Worm (Caenorhabditis elegans) whole organism, L1 larva: Measurements from ENCODE around the gene F48F7.3.

Source experiments
- C16A3.4 ChIP-seq: fragments of 150-350 bp; optimal IDR thresholded peaks from 2 replicates; lab custom pipeline; 2014; ENCODE audit warnings: missing biosample characterization, missing genetic modification characterization
- C34B4.2 ChIP-seq: sonication (generic microtip); optimal IDR thresholded peaks from 2 replicates; lab custom pipeline; 2017; ENCODE audit warnings: mild to moderate bottlenecking, missing genetic modification characterization, missing compliant biosample characterization
- F16B12.6 ChIP-seq: fragments of 150-350 bp; optimal IDR thresholded peaks from 2 replicates; lab custom pipeline; 2014; ENCODE audit warnings: missing biosample characterization, missing genetic modification characterization
- Y116A8C.19 ChIP-seq: sonication (generic microtip); optimal IDR thresholded peaks from 2 replicates; lab custom pipeline; 2016; ENCODE audit warnings: missing compliant biosample characterization, missing genetic modification characterization, borderline replicate concordance
- aha-1 ChIP-seq: fragments of 150-350 bp; optimal IDR thresholded peaks from 2 replicates; lab custom pipeline; 2014; ENCODE audit warnings: missing biosample characterization, missing genetic modification characterization
- alr-1 ChIP-seq: fragments of 200-800 bp; sonication (Bioruptor generic); optimal IDR thresholded peaks from 2 replicates; lab custom pipeline; 2018; ENCODE audit warnings: borderline replicate concordance, mild to moderate bottlenecking, missing genetic modification characterization, missing compliant biosample characterization
- aly-2 ChIP-seq: fragments of 150-350 bp; optimal IDR thresholded peaks from 2 replicates; lab custom pipeline; 2014; ENCODE audit warnings: missing biosample characterization, missing genetic modification characterization
- blmp-1 ChIP-seq: fragments of 150-350 bp; optimal IDR thresholded peaks from 2 replicates; lab custom pipeline; 2014; ENCODE audit warnings: missing biosample characterization, missing genetic modification characterization
- ceh-82 ChIP-seq, 3 experiments: fragments of 150-350 bp in 1 of 3; sonication (generic microtip) in 2 of 3; optimal IDR thresholded peaks; 2 replicates each; lab custom pipeline; 2014 to 2017; ENCODE audit warnings: missing biosample characterization in 3 of 3, missing genetic modification characterization in 3 of 3
- ceh-90 ChIP-seq: sonication (generic microtip); optimal IDR thresholded peaks from 2 replicates; lab custom pipeline; 2016; ENCODE audit warnings: missing genetic modification characterization, missing compliant biosample characterization
- ces-1 ChIP-seq: fragments of 150-350 bp; optimal IDR thresholded peaks from 2 replicates; lab custom pipeline; 2014; ENCODE audit warnings: missing biosample characterization, missing genetic modification reagents, missing genetic modification characterization
- dsc-1 ChIP-seq: sonication (generic microtip); optimal IDR thresholded peaks from 2 replicates; lab custom pipeline; 2016; ENCODE audit warnings: mild to moderate bottlenecking, missing genetic modification characterization, missing compliant biosample characterization
- efl-1 ChIP-seq, 4 experiments: fragments of 150-350 bp; optimal IDR thresholded peaks in 3 of 4; peaks in 1 of 4; 1 replicate in 1 of 4; 2 replicates in 3 of 4; lab custom pipeline; 2014; ENCODE audit warnings: missing biosample characterization in 2 of 4, missing genetic modification characterization in 2 of 4, missing genetic modification reagents in 2 of 4
- efl-3 ChIP-seq: fragments of 200-800 bp; sonication (Bioruptor generic); optimal IDR thresholded peaks from 2 replicates; lab custom pipeline; 2018; ENCODE audit warnings: mild to moderate bottlenecking, missing genetic modification characterization, missing compliant biosample characterization
- egl-13 ChIP-seq: sonication (generic microtip); optimal IDR thresholded peaks from 2 replicates; lab custom pipeline; 2016; ENCODE audit warnings: missing genotype, missing genetic modification reagents, missing genetic modification characterization, missing compliant biosample characterization
- elt-3 ChIP-seq, 6 experiments: fragments of 150-350 bp in 1 of 6; sonication (generic microtip); optimal IDR thresholded peaks; 2 replicates each; lab custom pipeline; 2017 to 2018; ENCODE audit warnings: missing biosample characterization in 6 of 6, missing genetic modification characterization in 6 of 6, inconsistent platforms in 1 of 6
- fkh-10 ChIP-seq: sonication (generic microtip); optimal IDR thresholded peaks from 2 replicates; lab custom pipeline; 2017; ENCODE audit warnings: missing biosample characterization, missing genetic modification reagents, missing genetic modification characterization
- fkh-4 ChIP-seq: sonication (generic microtip); optimal IDR thresholded peaks from 2 replicates; lab custom pipeline; 2016; ENCODE audit warnings: missing compliant biosample characterization, missing genetic modification characterization, borderline replicate concordance
- fkh-8 ChIP-seq: sonication (generic microtip); optimal IDR thresholded peaks from 2 replicates; lab custom pipeline; 2016; ENCODE audit warnings: mild to moderate bottlenecking, missing genetic modification characterization, missing compliant biosample characterization
- grh-1 ChIP-seq: fragments of 200-800 bp; sonication (Bioruptor generic); IDR thresholded peaks from 2 replicates; pipeline ENCODE4 v1.3.6; 2022; ENCODE audit warnings: missing genetic modification reagents, missing genetic modification characterization, missing compliant biosample characterization
- irx-1 ChIP-seq: sonication (generic microtip); optimal IDR thresholded peaks from 2 replicates; lab custom pipeline; 2016; ENCODE audit warnings: missing genetic modification characterization, missing compliant biosample characterization
- isw-1 ChIP-seq: fragments of 200-800 bp; sonication (Bioruptor generic); IDR thresholded peaks from 2 replicates; pipeline ENCODE4 v1.3.6; 2022; ENCODE audit warnings: missing genetic modification characterization, missing compliant biosample characterization
- jun-1 ChIP-seq: fragments of 150-350 bp; optimal IDR thresholded peaks from 2 replicates; lab custom pipeline; 2014; ENCODE audit warnings: missing biosample characterization, missing genetic modification reagents, missing genetic modification characterization
- lin-15B ChIP-seq: fragments of 150-350 bp; sonication (generic microtip); optimal IDR thresholded peaks from 3 replicates; lab custom pipeline; 2014; ENCODE audit warnings: missing biosample characterization, missing genetic modification characterization
- lin-35 ChIP-seq, 2 experiments: fragments of 150-350 bp; optimal IDR thresholded peaks; 2 replicates each; lab custom pipeline; 2014; ENCODE audit warnings: missing biosample characterization in 2 of 2, missing genetic modification characterization in 2 of 2, missing genetic modification reagents in 2 of 2
- lsy-2 ChIP-seq, 2 experiments: fragments of 150-350 bp; optimal IDR thresholded peaks; 2 replicates each; lab custom pipeline; 2014; ENCODE audit warnings: missing biosample characterization in 2 of 2, missing genetic modification characterization in 2 of 2
- mab-9 ChIP-seq: fragments of 200-800 bp; sonication (Bioruptor generic); IDR thresholded peaks from 2 replicates; pipeline ENCODE4 v1.3.6; 2022; ENCODE audit warnings: missing genetic modification reagents, missing genetic modification characterization, missing compliant biosample characterization
- mdl-1 ChIP-seq, 2 experiments: fragments of 150-350 bp; optimal IDR thresholded peaks; 2 replicates each; lab custom pipeline; 2014 to 2017; ENCODE audit warnings: missing biosample characterization in 2 of 2, missing genetic modification characterization in 2 of 2, inconsistent platforms in 1 of 2
- mep-1 ChIP-seq: fragments of 150-350 bp; optimal IDR thresholded peaks from 2 replicates; lab custom pipeline; 2014; ENCODE audit warnings: missing biosample characterization, missing genetic modification characterization
- nhr-20 ChIP-seq: sonication (generic microtip); optimal IDR thresholded peaks from 2 replicates; lab custom pipeline; 2016; ENCODE audit warnings: mild to moderate bottlenecking, missing genetic modification characterization, missing compliant biosample characterization
- nhr-237 ChIP-seq: fragments of 150-350 bp; optimal IDR thresholded peaks from 2 replicates; lab custom pipeline; 2014; ENCODE audit warnings: missing biosample characterization, missing genetic modification characterization
- nhr-47 ChIP-seq: sonication (generic microtip); optimal IDR thresholded peaks from 2 replicates; lab custom pipeline; 2016; ENCODE audit warnings: mild to moderate bottlenecking, missing genetic modification characterization, moderate library complexity, missing compliant biosample characterization
- nhr-76 ChIP-seq: sonication (generic microtip); optimal IDR thresholded peaks from 2 replicates; lab custom pipeline; 2017; ENCODE audit warnings: missing biosample characterization, missing genetic modification characterization
- nhr-77 ChIP-seq: fragments of 150-350 bp; optimal IDR thresholded peaks from 2 replicates; lab custom pipeline; 2014; ENCODE audit warnings: missing biosample characterization, missing genetic modification characterization
- pax-3 ChIP-seq: fragments of 200-800 bp; sonication (Bioruptor generic); optimal IDR thresholded peaks from 2 replicates; lab custom pipeline; 2018; ENCODE audit warnings: mild to moderate bottlenecking, missing genetic modification characterization, moderate library complexity, missing compliant biosample characterization
- rnt-1 ChIP-seq: sonication (generic microtip); optimal IDR thresholded peaks from 2 replicates; lab custom pipeline; 2016; ENCODE audit warnings: mild to moderate bottlenecking, missing genetic modification characterization, moderate library complexity, missing compliant biosample characterization
- skn-1 ChIP-seq: fragments of 150-350 bp; optimal IDR thresholded peaks from 2 replicates; lab custom pipeline; 2014; ENCODE audit warnings: missing biosample characterization, missing genetic modification characterization
- snpc-4 ChIP-seq: fragments of 150-350 bp; optimal IDR thresholded peaks from 2 replicates; lab custom pipeline; 2014; ENCODE audit warnings: missing biosample characterization, missing genetic modification characterization
- snu-23 ChIP-seq: sonication (generic microtip); optimal IDR thresholded peaks from 2 replicates; lab custom pipeline; 2016; ENCODE audit warnings: missing genetic modification characterization, missing compliant biosample characterization
- sox-4 ChIP-seq: sonication (generic microtip); optimal IDR thresholded peaks from 2 replicates; lab custom pipeline; 2016; ENCODE audit warnings: missing genetic modification characterization, missing compliant biosample characterization
- sup-37 ChIP-seq: fragments of 200-800 bp; sonication (Bioruptor generic); optimal IDR thresholded peaks from 2 replicates; lab custom pipeline; 2018; ENCODE audit warnings: mild to moderate bottlenecking, missing genetic modification characterization, missing compliant biosample characterization
- tlp-1 ChIP-seq: fragments of 150-350 bp; optimal IDR thresholded peaks from 2 replicates; lab custom pipeline; 2014; ENCODE audit warnings: missing biosample characterization, missing genetic modification characterization
- unc-130 ChIP-seq: fragments of 150-350 bp; optimal IDR thresholded peaks from 2 replicates; lab custom pipeline; 2017; ENCODE audit warnings: missing biosample characterization, missing genetic modification characterization, inconsistent platforms
- unc-62 ChIP-seq: fragments of 150-350 bp; optimal IDR thresholded peaks from 2 replicates; lab custom pipeline; 2014; ENCODE audit warnings: missing biosample characterization, missing genetic modification reagents, missing genetic modification characterization
- vab-15 ChIP-seq: sonication (generic microtip); optimal IDR thresholded peaks from 2 replicates; lab custom pipeline; 2017; ENCODE audit warnings: missing genotype, mild to moderate bottlenecking, missing genetic modification characterization, missing compliant biosample characterization
- xbp-1 ChIP-seq: sonication (generic microtip); optimal IDR thresholded peaks from 2 replicates; lab custom pipeline; 2016; ENCODE audit warnings: missing genetic modification characterization, missing compliant biosample characterization
- zag-1 ChIP-seq: fragments of 150-350 bp; optimal IDR thresholded peaks from 2 replicates; lab custom pipeline; 2014; ENCODE audit warnings: missing biosample characterization, missing genetic modification characterization
- zip-4 ChIP-seq: fragments of 200-800 bp; sonication (Bioruptor generic); optimal IDR thresholded peaks from 2 replicates; lab custom pipeline; 2018; ENCODE audit warnings: mild to moderate bottlenecking, missing genetic modification characterization, moderate library complexity, missing compliant biosample characterization
- ztf-4 ChIP-seq: fragments of 150-350 bp; optimal IDR thresholded peaks from 2 replicates; lab custom pipeline; 2014; ENCODE audit warnings: missing biosample characterization, missing genetic modification characterization

The F48F7.3 gene

ce11 chrX:13917121-13917755 lies 46.1 kb upstream of the F48F7.3 start, which contains the start of gene ekl-5 (continued):
- peak; percentile 33 to 56 for TF ChIP-seq efl-1 (optimal IDR thresholded peaks at IDR 0.05; lab: Kevin White, UChicago)
- no peak for TF ChIP-seq efl-1 (GFP tag; optimal IDR thresholded peaks at IDR 0.05 in 1 of 2; lab: Kevin White, UChicago)
- peak; percentile 52 for TF ChIP-seq skn-1
- no peak for TF ChIP-seq grh-1 (GFP tag; lab: Robert Waterston, UW)
- no peak for TF ChIP-seq C34B4.2 (tag; lab: Kevin White, UChicago)
- no peak for TF ChIP-seq unc-62 (GFP tag; lab: Kevin White, UChicago)
- no peak for TF ChIP-seq mab-9 (GFP tag; lab: Robert Waterston, UW)
- TF ChIP-seq nhr-20 (tag; lab: Kevin White, UChicago), result peak; percentile 59
- TF ChIP-seq xbp-1, result peak; percentile 39
- peak in 1 of 2 experiments; percentile 55 for TF ChIP-seq lsy-2 (tag; optimal IDR thresholded peaks at IDR 0.05; lab: Kevin White, UChicago)
- TF ChIP-seq nhr-237 (tag; lab: Kevin White, UChicago), result no peak
- no peak for TF ChIP-seq Y116A8C.19 (tag; lab: Kevin White, UChicago)
- peak in 1 of 3 experiments; percentile 39 for TF ChIP-seq ceh-82 (tag; optimal IDR thresholded peaks at IDR 0.05; lab: Kevin White, UChicago)
- TF ChIP-seq aly-2 (tag; lab: Kevin White, UChicago), result no peak
- peak; percentile 74 for TF ChIP-seq mep-1 (tag; lab: Kevin White, UChicago)
- TF ChIP-seq ces-1 (GFP tag; lab: Kevin White, UChicago), result no peak
- TF ChIP-seq snu-23 (GFP tag; lab: Kevin White, UChicago), result peak; percentile 74
- TF ChIP-seq pax-3 (tag; lab: Kevin White, UChicago), result no peak
- TF ChIP-seq nhr-77 (tag; lab: Kevin White, UChicago), result no peak
- TF ChIP-seq F16B12.6, result no peak
- TF ChIP-seq nhr-76 (tag; lab: Kevin White, UChicago), result no peak
- TF ChIP-seq fkh-8 (tag; lab: Kevin White, UChicago), result peak; percentile 9
- TF ChIP-seq C16A3.4, result no peak
- TF ChIP-seq alr-1, result no peak
- TF ChIP-seq sox-4, result no peak
- peak; percentile 63 for TF ChIP-seq blmp-1 (tag; lab: Kevin White, UChicago)
- TF ChIP-seq mdl-1 (tag; optimal IDR thresholded peaks at IDR 0.05; lab: Kevin White, UChicago), result peak in 1 of 2 experiments; percentile 43

DNA sequence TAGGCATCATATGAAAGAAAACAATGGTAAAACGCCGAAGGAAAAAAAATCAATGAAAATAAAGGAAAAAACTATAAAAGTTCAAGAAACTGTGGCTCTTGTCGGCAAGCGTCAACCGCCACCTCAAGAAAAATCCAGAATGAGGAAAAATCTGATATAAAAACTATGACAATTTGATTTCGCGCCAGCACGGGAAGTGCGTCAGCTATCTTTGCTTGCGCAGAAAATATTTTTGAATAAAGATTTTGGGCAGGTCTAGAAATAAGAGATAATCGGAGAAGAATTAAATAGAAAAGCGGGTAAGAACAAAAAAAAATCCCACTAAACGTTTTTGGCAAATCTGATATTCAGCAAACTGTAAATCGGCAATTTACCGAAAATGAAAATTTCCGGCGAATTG lies 45.2 kb upstream of the F48F7.3 start:
- TF ChIP-seq rnt-1 (tag; lab: Kevin White, UChicago), result no peak
- TF ChIP-seq sup-37 (GFP tag; lab: Kevin White, UChicago), result no peak
- no peak for TF ChIP-seq mep-1 (tag; lab: Kevin White, UChicago)
- TF ChIP-seq alr-1, result no peak
- no peak for TF ChIP-seq aha-1 (tag; lab: Kevin White, UChicago)
- no peak for TF ChIP-seq jun-1
- TF ChIP-seq tlp-1 (tag; lab: Kevin White, UChicago), result no peak
- TF ChIP-seq unc-130 (tag; lab: Kevin White, UChicago), result no peak
- TF ChIP-seq isw-1, result no peak
- TF ChIP-seq lin-35 (GFP tag; optimal IDR thresholded peaks at IDR 0.05; lab: Kevin White, UChicago), result peak; percentile 47 to 72
- TF ChIP-seq zag-1 (tag; lab: Kevin White, UChicago), result no peak
- TF ChIP-seq fkh-8 (tag; lab: Kevin White, UChicago), result peak; percentile 6
- TF ChIP-seq egl-13 (tag; lab: Kevin White, UChicago), result no peak
- no peak for TF ChIP-seq ceh-90 (tag; lab: Kevin White, UChicago)
- no peak for TF ChIP-seq ztf-4
- TF ChIP-seq elt-3 (tag; optimal IDR thresholded peaks at IDR 0.05; lab: Kevin White, UChicago), result peak in 2 of 6 experiments; percentile 58 to 82
- TF ChIP-seq vab-15 (tag; lab: Kevin White, UChicago), result no peak
- no peak for TF ChIP-seq fkh-10 (GFP tag; lab: Kevin White, UChicago)
- TF ChIP-seq lsy-2 (tag; optimal IDR thresholded peaks at IDR 0.05; lab: Kevin White, UChicago), result peak in 1 of 2 experiments; percentile 28
- no peak for TF ChIP-seq zip-4 (GFP tag; lab: Kevin White, UChicago)
- no peak for TF ChIP-seq irx-1 (tag; lab: Kevin White, UChicago)
- TF ChIP-seq efl-3 (GFP tag; lab: Kevin White, UChicago), result no peak
- TF ChIP-seq fkh-4 (tag; lab: Kevin White, UChicago), result no peak
- TF ChIP-seq nhr-47 (tag; lab: Kevin White, UChicago), result peak; percentile 29
- TF ChIP-seq ceh-82 (tag; optimal IDR thresholded peaks at IDR 0.05; lab: Kevin White, UChicago), result no peak
- no peak for TF ChIP-seq snpc-4
- TF ChIP-seq mdl-1 (tag; optimal IDR thresholded peaks at IDR 0.05; lab: Kevin White, UChicago), result no peak
- no peak for TF ChIP-seq unc-62 (GFP tag; lab: Kevin White, UChicago)
- TF ChIP-seq efl-1 (optimal IDR thresholded peaks at IDR 0.05; lab: Kevin White, UChicago), result peak; percentile 49 to 64
- peak; percentile 71 to 96 for TF ChIP-seq efl-1 (GFP tag; optimal IDR thresholded peaks at IDR 0.05 in 1 of 2; lab: Kevin White, UChicago)
- TF ChIP-seq lin-15B (tag; lab: Kevin White, UChicago), result peak; percentile 0
- peak; percentile 18 for TF ChIP-seq dsc-1
- TF ChIP-seq snu-23 (GFP tag; lab: Kevin White, UChicago), result peak; percentile 12
- no peak for TF ChIP-seq blmp-1 (tag; lab: Kevin White, UChicago)
